In genomic region chr2L:19135955-19136677, dm6 we compare ENCODE assay signal across 4 fruit fly cellular contexts.
TF ChIP-seq lines count a peak whose summit lies in the region.

No protein-coding gene starts in this region.

- no peak for TF ChIP-seq CTCF in whole organism, embryonic (GFP tag; optimal IDR thresholded peaks at IDR 0.05; lab: Kevin White, UChicago)

TF ChIP-seq in whole organism, embryonic, 481 proteins besides CTCF, POLR2A, EP300 and RAD21 (continues in another document):
- TF ChIP-seq CG1603 (tag; optimal IDR thresholded peaks at IDR 0.05; lab: Kevin White, UChicago): peak; percentile 33
- peak; percentile 21 for TF ChIP-seq grau (tag; optimal IDR thresholded peaks at IDR 0.05; lab: Kevin White, UChicago)
- TF ChIP-seq CG13424 (tag; optimal IDR thresholded peaks at IDR 0.05; lab: Kevin White, UChicago): peak; percentile 4
- no peak for TF ChIP-seq ato (GFP tag; IDR thresholded peaks at IDR 0.05; lab: Robert Waterston, UW; ENCODE audit: partially characterized antibody)
- TF ChIP-seq CG12391 (tag; optimal IDR thresholded peaks at IDR 0.05; lab: Kevin White, UChicago): peak; percentile 31
- TF ChIP-seq HHEX (GFP tag; optimal IDR thresholded peaks at IDR 0.05; lab: Kevin White, UChicago): peak; percentile 20
- peak; percentile 49 for TF ChIP-seq CG2678 (tag; optimal IDR thresholded peaks at IDR 0.05; lab: Kevin White, UChicago)
- TF ChIP-seq PHDP (tag; optimal IDR thresholded peaks at IDR 0.05; lab: Kevin White, UChicago): no peak
- TF ChIP-seq corto (GFP tag; optimal IDR thresholded peaks at IDR 0.05; lab: Kevin White, UChicago): peak; percentile 52
- peak in 1 of 2 experiments; percentile 37 for TF ChIP-seq Hr51 (GFP tag; optimal IDR thresholded peaks at IDR 0.05; lab: Kevin White, UChicago)
- peak; percentile 6 for TF ChIP-seq Ssrp (tag; optimal IDR thresholded peaks at IDR 0.05; lab: Kevin White, UChicago)
- TF ChIP-seq Xrp1 (GFP tag; IDR thresholded peaks at IDR 0.05; lab: Robert Waterston, UW): peak; percentile 40; the same call in 1 of the 2 replicates
- TF ChIP-seq CG2712 (tag; optimal IDR thresholded peaks at IDR 0.05; lab: Kevin White, UChicago): peak; percentile 50
- TF ChIP-seq Blimp-1 (GFP tag; optimal IDR thresholded peaks at IDR 0.05; lab: Kevin White, UChicago): peak; percentile 28
- TF ChIP-seq CG6175 (GFP tag; IDR thresholded peaks at IDR 0.05; lab: Robert Waterston, UW): 0 out of 3 replicates have a peak, but pooled peaks have one; percentile 26
- TF ChIP-seq phol (tag; optimal IDR thresholded peaks at IDR 0.05; lab: Kevin White, UChicago): peak; percentile 24
- peak; percentile 58 for TF ChIP-seq crol (GFP tag; IDR thresholded peaks at IDR 0.05; lab: Robert Waterston, UW)
- TF ChIP-seq lbe (GFP tag; optimal IDR thresholded peaks at IDR 0.05; lab: Kevin White, UChicago): peak; percentile 77
- TF ChIP-seq CG18262 (tag; optimal IDR thresholded peaks at IDR 0.05; lab: Kevin White, UChicago): peak; percentile 43
- peak; percentile 13; the same call in 1 of the 2 replicates for TF ChIP-seq Ptx1 (GFP tag; IDR thresholded peaks at IDR 0.05; lab: Robert Waterston, UW)
- no peak for TF ChIP-seq Pdp1 (GFP tag; optimal IDR thresholded peaks at IDR 0.05; lab: Kevin White, UChicago)
- TF ChIP-seq CG4707 (GFP tag; optimal IDR thresholded peaks at IDR 0.05; lab: Kevin White, UChicago): peak; percentile 87

TF ChIP-seq in whole organism, prepupa, 60 proteins besides CTCF, POLR2A, EP300 and RAD21 (continues in another document):
- TF ChIP-seq Ets96B (tag; optimal IDR thresholded peaks at IDR 0.05; lab: Kevin White, UChicago) (peak; percentile 94), CG6792 (GFP tag; optimal IDR thresholded peaks at IDR 0.05; lab: Kevin White, UChicago) (peak; percentile 75), topi (GFP tag; optimal IDR thresholded peaks at IDR 0.05; lab: Kevin White, UChicago) (peak; percentile 90), eg (GFP tag; IDR thresholded peaks at IDR 0.05; lab: Robert Waterston, UW) (no peak), cyc (GFP tag; optimal IDR thresholded peaks at IDR 0.05; lab: Kevin White, UChicago) (peak; percentile 84), Eip78C (GFP tag; lab: Kevin White, UChicago) (peak; percentile 96), CG3032 (tag; optimal IDR thresholded peaks at IDR 0.05; lab: Kevin White, UChicago) (peak; percentile 83), Sox15 (GFP tag; optimal IDR thresholded peaks at IDR 0.05; lab: Kevin White, UChicago) (peak; percentile 65), CG10669 (GFP tag; optimal IDR thresholded peaks at IDR 0.05; lab: Kevin White, UChicago) (peak; percentile 87), salr (GFP tag; optimal IDR thresholded peaks at IDR 0.05; lab: Kevin White, UChicago) (peak; percentile 62 to 84), Blimp-1 (GFP tag; optimal IDR thresholded peaks at IDR 0.05; lab: Kevin White, UChicago) (no peak), CG8119 (GFP tag; IDR thresholded peaks at IDR 0.05; lab: Robert Waterston, UW) (peak; percentile 58; the same call in 2 of the 3 replicates), Hr39 (GFP tag; optimal IDR thresholded peaks at IDR 0.05; lab: Kevin White, UChicago) (peak; percentile 83), Lpt (GFP tag; optimal IDR thresholded peaks at IDR 0.05; lab: Kevin White, UChicago) (peak; percentile 27), CG6808 (GFP tag; optimal IDR thresholded peaks at IDR 0.05; lab: Kevin White, UChicago) (peak; percentile 81), Sox14 (GFP tag; optimal IDR thresholded peaks at IDR 0.05; lab: Kevin White, UChicago) (peak; percentile 85), Hr4 (GFP tag; optimal IDR thresholded peaks at IDR 0.05; lab: Kevin White, UChicago) (peak; percentile 57), CG11294 (GFP tag; IDR thresholded peaks at IDR 0.05; lab: Robert Waterston, UW) (no peak), lz (GFP tag; optimal IDR thresholded peaks at IDR 0.05; lab: Kevin White, UChicago) (peak; percentile 87), ss (GFP tag; optimal IDR thresholded peaks at IDR 0.05; lab: Kevin White, UChicago) (peak; percentile 32 to 57), Hr38 (GFP tag; optimal IDR thresholded peaks at IDR 0.05; lab: Kevin White, UChicago) (no peak), CG10631 (GFP tag; optimal IDR thresholded peaks at IDR 0.05; lab: Kevin White, UChicago) (peak; percentile 85), fd59A (GFP tag; optimal IDR thresholded peaks at IDR 0.05; lab: Kevin White, UChicago) (peak; percentile 74)

TF ChIP-seq in whole organism, pupa, 21 proteins besides CTCF, POLR2A, EP300 and RAD21:
- TF ChIP-seq Pif1B (GFP tag; optimal IDR thresholded peaks at IDR 0.05; lab: Kevin White, UChicago) (peak; percentile 74), CG13204 (GFP tag; optimal IDR thresholded peaks at IDR 0.05; lab: Kevin White, UChicago) (no peak), Snoo (tag; optimal IDR thresholded peaks at IDR 0.05; lab: Kevin White, UChicago) (peak; percentile 80), CG10348 (GFP tag; IDR thresholded peaks at IDR 0.05; lab: Robert Waterston, UW) (no peak), CG34367 (tag; optimal IDR thresholded peaks at IDR 0.05; lab: Kevin White, UChicago) (peak; percentile 88), CG9948 (tag; optimal IDR thresholded peaks at IDR 0.05; lab: Kevin White, UChicago) (peak; percentile 91), CG12605 (GFP tag; IDR thresholded peaks at IDR 0.05; lab: Robert Waterston, UW) (no peak), D1 (tag; optimal IDR thresholded peaks at IDR 0.05; lab: Kevin White, UChicago) (peak; percentile 89), EcR (GFP tag; optimal IDR thresholded peaks at IDR 0.05; lab: Kevin White, UChicago) (peak; percentile 92), CG4496 (GFP tag; IDR thresholded peaks at IDR 0.05; lab: Robert Waterston, UW) (0 out of 3 replicates have a peak, but pooled peaks have one; percentile 47), CG14655 (GFP tag; optimal IDR thresholded peaks at IDR 0.05; lab: Kevin White, UChicago) (peak; percentile 78), gl (tag; optimal IDR thresholded peaks at IDR 0.05; lab: Kevin White, UChicago) (peak; percentile 52), rn (GFP tag; IDR thresholded peaks at IDR 0.05; lab: Robert Waterston, UW) (0 out of 2 replicates have a peak, but pooled peaks have one; percentile 10), fd96Ca (GFP tag; IDR thresholded peaks at IDR 0.05; lab: Robert Waterston, UW) (no peak), Ets98B (GFP tag; IDR thresholded peaks at IDR 0.05; lab: Robert Waterston, UW) (no peak), CG32121 (GFP tag; IDR thresholded peaks at IDR 0.05; lab: Robert Waterston, UW) (no peak), Pif1A (GFP tag; optimal IDR thresholded peaks at IDR 0.05; lab: Kevin White, UChicago) (peak; percentile 76), CG8159 (tag; optimal IDR thresholded peaks at IDR 0.05; lab: Kevin White, UChicago) (peak; percentile 93), CG17806 (tag; optimal IDR thresholded peaks at IDR 0.05; lab: Kevin White, UChicago) (peak; percentile 92), CG8301 (tag; optimal IDR thresholded peaks at IDR 0.05; lab: Kevin White, UChicago) (peak; percentile 62), CG15710 (tag; optimal IDR thresholded peaks at IDR 0.05; lab: Kevin White, UChicago) (peak; percentile 81)

TF ChIP-seq in whole organism, wandering third instar larva, 38 proteins besides CTCF, POLR2A, EP300 and RAD21 (continues in another document):
- TF ChIP-seq woc (GFP tag; optimal IDR thresholded peaks at IDR 0.05; lab: Kevin White, UChicago): peak; percentile 81
- TF ChIP-seq Hr83 (GFP tag; optimal IDR thresholded peaks at IDR 0.05; lab: Kevin White, UChicago; ENCODE audit: poor library complexity, severe bottlenecking): no peak
- peak; percentile 52 for TF ChIP-seq sage (GFP tag; optimal IDR thresholded peaks at IDR 0.05; lab: Kevin White, UChicago)
- TF ChIP-seq Dfd (GFP tag; optimal IDR thresholded peaks at IDR 0.05; lab: Kevin White, UChicago): no peak
- peak; percentile 39 for TF ChIP-seq CG9705 (GFP tag; optimal IDR thresholded peaks at IDR 0.05; lab: Kevin White, UChicago)
- TF ChIP-seq h (GFP tag; optimal IDR thresholded peaks at IDR 0.05; lab: Kevin White, UChicago): peak; percentile 88
- no peak for TF ChIP-seq usp (GFP tag; optimal IDR thresholded peaks at IDR 0.05; lab: Kevin White, UChicago)
- no peak for TF ChIP-seq N (GFP tag; optimal IDR thresholded peaks at IDR 0.05; lab: Kevin White, UChicago)
- no peak for TF ChIP-seq Mio (GFP tag; optimal IDR thresholded peaks at IDR 0.05; lab: Kevin White, UChicago)
- no peak for TF ChIP-seq Myc (optimal IDR thresholded peaks at IDR 0.05; lab: Kevin White, UChicago)
- no peak for TF ChIP-seq jim (GFP tag; optimal IDR thresholded peaks at IDR 0.05; lab: Kevin White, UChicago)
- TF ChIP-seq HLH106 (tag; optimal IDR thresholded peaks at IDR 0.05; lab: Kevin White, UChicago): peak; percentile 81
- peak; percentile 66 for TF ChIP-seq dmrt93B (GFP tag; optimal IDR thresholded peaks at IDR 0.05; lab: Kevin White, UChicago)
- TF ChIP-seq fru (GFP tag; optimal IDR thresholded peaks at IDR 0.05; lab: Kevin White, UChicago): peak; percentile 89
- TF ChIP-seq pan (optimal IDR thresholded peaks at IDR 0.05; lab: Kevin White, UChicago): no peak
- peak in 1 of 2 experiments; percentile 1 for TF ChIP-seq dl (GFP tag; optimal IDR thresholded peaks at IDR 0.05; lab: Kevin White, UChicago; ENCODE audit: insufficient read depth in 1 of 2, partially characterized antibody in 2 of 2)
- peak; percentile 55 for TF ChIP-seq Dif (GFP tag; optimal IDR thresholded peaks at IDR 0.05; lab: Kevin White, UChicago; ENCODE audit: partially characterized antibody)
- TF ChIP-seq Hr78 (GFP tag; optimal IDR thresholded peaks at IDR 0.05; lab: Kevin White, UChicago): no peak
- TF ChIP-seq Jra (GFP tag; optimal IDR thresholded peaks at IDR 0.05; lab: Kevin White, UChicago): peak; percentile 26
- TF ChIP-seq Abd-B (GFP tag; optimal IDR thresholded peaks at IDR 0.05; lab: Kevin White, UChicago): no peak
- TF ChIP-seq CrebA (GFP tag; optimal IDR thresholded peaks at IDR 0.05; lab: Kevin White, UChicago; ENCODE audit: borderline replicate concordance): no peak
- TF ChIP-seq CG32264 (GFP tag; optimal IDR thresholded peaks at IDR 0.05; lab: Kevin White, UChicago): peak; percentile 60
- TF ChIP-seq Sp1 (GFP tag; optimal IDR thresholded peaks at IDR 0.05; lab: Kevin White, UChicago): peak; percentile 71
- TF ChIP-seq GATAd (GFP tag; optimal IDR thresholded peaks at IDR 0.05; lab: Kevin White, UChicago): no peak
- TF ChIP-seq rgr (GFP tag; optimal IDR thresholded peaks at IDR 0.05; lab: Kevin White, UChicago): peak; percentile 88
- TF ChIP-seq foxo (GFP tag; optimal IDR thresholded peaks at IDR 0.05; lab: Kevin White, UChicago): peak in 1 of 2 experiments; percentile 84
- TF ChIP-seq tai (GFP tag; optimal IDR thresholded peaks at IDR 0.05; lab: Kevin White, UChicago): no peak
- TF ChIP-seq Rel (GFP tag; optimal IDR thresholded peaks at IDR 0.05; lab: Kevin White, UChicago): no peak
- TF ChIP-seq Rel (tag; optimal IDR thresholded peaks at IDR 0.05; lab: Kevin White, UChicago): no peak
- TF ChIP-seq dsf (GFP tag; optimal IDR thresholded peaks at IDR 0.05; lab: Kevin White, UChicago; ENCODE audit: borderline replicate concordance): no peak
- TF ChIP-seq sv (GFP tag; optimal IDR thresholded peaks at IDR 0.05; lab: Kevin White, UChicago): no peak
- peak; percentile 53 for TF ChIP-seq Hnf4 (GFP tag; optimal IDR thresholded peaks at IDR 0.05; lab: Kevin White, UChicago)

Comparison
In these comparisons a context has a peak if more than half of its experiments do, and no peak if none do; other contexts are left out.
1. Of the 7 proteins assayed by ChIP-seq in both whole organism, embryonic and whole organism, prepupa: peak only in whole organism, embryonic: Blimp-1; only in whole organism, prepupa: CG16779, Hr39 and Lpt; in both: Sox102F; in neither: 2.